Fruit fly (Drosophila melanogaster): Measurements from ENCODE around the gene RIOK1.

Gene RIOK1

DNA sequence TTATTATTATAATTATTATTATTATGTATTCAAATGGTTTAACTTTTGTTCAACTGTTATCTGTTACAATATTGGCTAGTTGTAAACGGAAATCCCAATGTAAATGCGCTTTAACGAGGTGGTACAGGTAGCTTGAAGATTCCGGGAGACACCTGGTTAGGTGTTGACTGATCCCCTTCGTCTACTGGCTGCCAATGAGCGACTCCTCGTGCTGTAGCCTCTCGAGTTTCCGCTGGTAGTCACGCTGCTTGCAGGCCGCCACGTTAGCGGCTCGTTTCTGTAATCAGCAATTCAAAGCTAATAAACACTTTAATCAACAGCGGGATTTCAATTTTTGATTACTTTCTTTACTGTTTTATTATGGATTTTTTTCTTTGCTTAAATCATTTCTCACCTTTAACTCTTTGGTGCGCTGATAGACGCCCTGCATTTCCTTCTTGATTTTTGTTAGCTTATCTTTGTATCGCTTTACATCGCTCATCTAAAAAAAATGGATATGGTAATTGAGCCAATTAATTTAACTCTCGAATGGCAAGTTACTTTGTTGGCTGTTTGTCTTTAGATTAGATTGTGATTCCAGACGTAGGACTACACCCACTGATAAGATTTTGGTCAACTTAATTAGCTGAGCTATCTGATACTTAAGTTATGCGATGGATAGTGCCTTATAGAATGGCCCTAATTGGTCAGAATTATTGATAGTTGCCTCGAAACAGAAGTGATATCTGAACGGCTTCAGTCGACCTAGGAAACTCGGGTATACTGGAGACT, 41.7 kb upstream of the RIOK1 start:
- TF ChIP-seq HLH106 (tag; optimal IDR thresholded peaks at IDR 0.05) (no peak), Abd-B (GFP tag; optimal IDR thresholded peaks at IDR 0.05) (no peak), N (GFP tag; optimal IDR thresholded peaks at IDR 0.05) (no peak), Sp1 (GFP tag; optimal IDR thresholded peaks at IDR 0.05) (peak; percentile 31), Vsx2 (GFP tag; optimal IDR thresholded peaks at IDR 0.05; ENCODE audit: partially characterized antibody) (peak; percentile 81), ey (GFP tag; optimal IDR thresholded peaks at IDR 0.05) (no peak), OdsH (GFP tag; optimal IDR thresholded peaks at IDR 0.05) (no peak), lola (GFP tag; optimal IDR thresholded peaks at IDR 0.05) (no peak), foxo (GFP tag; optimal IDR thresholded peaks at IDR 0.05) (no peak), GATAd (GFP tag; optimal IDR thresholded peaks at IDR 0.05) (no peak), Hr78 (GFP tag; optimal IDR thresholded peaks at IDR 0.05) (no peak), fru (GFP tag; optimal IDR thresholded peaks at IDR 0.05) (no peak), h (GFP tag; optimal IDR thresholded peaks at IDR 0.05) (no peak), Myc (optimal IDR thresholded peaks at IDR 0.05) (no peak), dl (GFP tag; optimal IDR thresholded peaks at IDR 0.05; ENCODE audit: insufficient read depth in 1 of 2, partially characterized antibody in 2 of 2) (no peak), Rel (GFP tag; optimal IDR thresholded peaks at IDR 0.05) (no peak), Rel (tag; optimal IDR thresholded peaks at IDR 0.05) (peak; percentile 6), CrebA (GFP tag; optimal IDR thresholded peaks at IDR 0.05; ENCODE audit: borderline replicate concordance) (no peak), dsf (GFP tag; optimal IDR thresholded peaks at IDR 0.05; ENCODE audit: borderline replicate concordance) (no peak), Jra (GFP tag; optimal IDR thresholded peaks at IDR 0.05) (no peak), jim (GFP tag; optimal IDR thresholded peaks at IDR 0.05) (no peak)

DNA sequence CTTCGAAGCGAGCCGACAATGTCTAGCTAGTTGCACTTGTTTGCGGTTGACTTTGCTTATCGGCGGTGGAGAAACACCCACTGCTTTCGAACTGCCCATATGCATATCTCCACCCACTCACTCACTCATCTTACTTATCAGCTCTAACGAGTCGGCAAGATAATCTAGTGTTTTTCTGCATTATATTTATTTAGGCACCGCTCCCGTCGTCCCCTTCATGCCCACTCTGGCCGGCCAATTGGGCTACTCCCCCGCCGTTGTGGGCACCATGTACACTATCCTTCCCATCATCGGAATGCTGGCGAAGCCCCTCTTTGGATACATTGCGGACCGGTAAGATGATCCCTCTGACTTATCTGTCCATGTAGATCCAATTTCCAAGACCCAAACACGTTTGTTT, 37.6 kb upstream of the RIOK1 start:
- no peak for TF ChIP-seq dsf (GFP tag; optimal IDR thresholded peaks at IDR 0.05; ENCODE audit: borderline replicate concordance)
- no peak for TF ChIP-seq sv (GFP tag; optimal IDR thresholded peaks at IDR 0.05)
- TF ChIP-seq jim (GFP tag; optimal IDR thresholded peaks at IDR 0.05) = no peak
- no peak for TF ChIP-seq CG9705 (GFP tag; optimal IDR thresholded peaks at IDR 0.05)
- no peak for TF ChIP-seq Abd-B (GFP tag; optimal IDR thresholded peaks at IDR 0.05)
- no peak for TF ChIP-seq pan (optimal IDR thresholded peaks at IDR 0.05)
- no peak for TF ChIP-seq Sp1 (GFP tag; optimal IDR thresholded peaks at IDR 0.05)
- no peak for TF ChIP-seq Hnf4 (GFP tag; optimal IDR thresholded peaks at IDR 0.05)
- no peak for TF ChIP-seq GATAd (GFP tag; optimal IDR thresholded peaks at IDR 0.05)
- TF ChIP-seq Vsx2 (GFP tag; optimal IDR thresholded peaks at IDR 0.05; ENCODE audit: partially characterized antibody) = no peak
- no peak for TF ChIP-seq CrebA (GFP tag; optimal IDR thresholded peaks at IDR 0.05; ENCODE audit: borderline replicate concordance)
- TF ChIP-seq Dfd (GFP tag; optimal IDR thresholded peaks at IDR 0.05) = no peak
- TF ChIP-seq Dif (GFP tag; optimal IDR thresholded peaks at IDR 0.05; ENCODE audit: partially characterized antibody) = no peak
- no peak for TF ChIP-seq Mio (GFP tag; optimal IDR thresholded peaks at IDR 0.05)
- no peak for TF ChIP-seq rgr (GFP tag; optimal IDR thresholded peaks at IDR 0.05)

DNA sequence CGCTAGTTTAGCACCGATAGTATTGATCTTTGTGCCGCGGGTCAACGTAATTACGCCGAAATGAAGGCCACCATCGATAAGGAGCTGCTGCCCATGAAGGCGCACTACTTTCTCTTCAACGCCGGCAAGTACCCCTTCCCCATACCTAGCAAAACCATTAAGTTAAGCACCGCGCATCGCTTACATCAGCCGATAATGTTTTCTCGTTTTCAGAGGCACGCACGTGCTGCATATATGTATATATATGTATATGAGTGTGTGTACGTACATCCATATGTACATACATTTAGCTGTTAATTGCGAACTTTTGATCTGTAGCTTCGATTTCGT, 36.2 kb upstream of the RIOK1 start:
- TF ChIP-seq Rel (GFP tag; optimal IDR thresholded peaks at IDR 0.05) (no peak), Rel (tag; optimal IDR thresholded peaks at IDR 0.05) (no peak), GATAd (GFP tag; optimal IDR thresholded peaks at IDR 0.05) (no peak), woc (GFP tag; optimal IDR thresholded peaks at IDR 0.05) (no peak), CG32264 (GFP tag; optimal IDR thresholded peaks at IDR 0.05) (no peak), CG9705 (GFP tag; optimal IDR thresholded peaks at IDR 0.05) (no peak), rgr (GFP tag; optimal IDR thresholded peaks at IDR 0.05) (no peak), Sp1 (GFP tag; optimal IDR thresholded peaks at IDR 0.05) (no peak), brk (GFP tag; optimal IDR thresholded peaks at IDR 0.05) (no peak), tai (GFP tag; optimal IDR thresholded peaks at IDR 0.05) (no peak), dsf (GFP tag; optimal IDR thresholded peaks at IDR 0.05; ENCODE audit: borderline replicate concordance) (no peak), Hr83 (GFP tag; optimal IDR thresholded peaks at IDR 0.05; ENCODE audit: poor library complexity, severe bottlenecking) (no peak), foxo (GFP tag; optimal IDR thresholded peaks at IDR 0.05) (no peak), Myc (optimal IDR thresholded peaks at IDR 0.05) (no peak), fru (GFP tag; optimal IDR thresholded peaks at IDR 0.05) (no peak), HLH106 (tag; optimal IDR thresholded peaks at IDR 0.05) (no peak), N (GFP tag; optimal IDR thresholded peaks at IDR 0.05) (no peak), sv (GFP tag; optimal IDR thresholded peaks at IDR 0.05) (no peak)
